Fruit fly (Drosophila melanogaster): ENCODE measurements around the gene cact.

The cact gene

dm6 chr2L:16329625-16330024 is 3.6 kb upstream of the cact start, which contains the start of gene CG4440:
CG4440 (plus strand) TSS chr2L:16329925.
- TF ChIP-seq CG8290 (GFP tag; optimal IDR thresholded peaks at IDR 0.05) (no peak), CG8290 (tag; optimal IDR thresholded peaks at IDR 0.05) (no peak), amos (GFP tag; IDR thresholded peaks at IDR 0.05; ENCODE audit: partially characterized antibody) (no peak), Sry-δ (GFP tag; optimal IDR thresholded peaks at IDR 0.05) (no peak), Stat92E (GFP tag; optimal IDR thresholded peaks at IDR 0.05) (peak in 1 of 3 experiments; percentile 50), Xrp1 (GFP tag; IDR thresholded peaks at IDR 0.05) (no peak), slou (GFP tag; optimal IDR thresholded peaks at IDR 0.05) (no peak), unpg (GFP tag; optimal IDR thresholded peaks at IDR 0.05) (no peak), BEAF-32 (GFP tag; optimal IDR thresholded peaks at IDR 0.05) (no peak), cas (GFP tag; IDR thresholded peaks at IDR 0.05) (no peak), Lim3 (GFP tag; IDR thresholded peaks at IDR 0.05) (no peak), lov (optimal IDR thresholded peaks at IDR 0.05) (no peak), lov (GFP tag; IDR thresholded peaks at IDR 0.05) (no peak), zen (tag; optimal IDR thresholded peaks at IDR 0.05) (peak; percentile 78), bab2 (GFP tag; optimal IDR thresholded peaks at IDR 0.05) (no peak)

- no peak for TF ChIP-seq Trl (optimal IDR thresholded peaks at IDR 0.05)
- TF ChIP-seq Trl (GFP tag; optimal IDR thresholded peaks at IDR 0.05): peak; percentile 83
- peak; percentile 98 for TF ChIP-seq chinmo (GFP tag; IDR thresholded peaks at IDR 0.05; ENCODE audit: partially characterized antibody)
- TF ChIP-seq stwl (tag; optimal IDR thresholded peaks at IDR 0.05): peak; percentile 82
- no peak for TF ChIP-seq gcm (GFP tag; optimal IDR thresholded peaks at IDR 0.05)
- peak; percentile 99 for TF ChIP-seq CG42726 (GFP tag; IDR thresholded peaks at IDR 0.05; ENCODE audit: partially characterized antibody)
- TF ChIP-seq sima (GFP tag; optimal IDR thresholded peaks at IDR 0.05): peak; percentile 12
- peak; percentile 40 for TF ChIP-seq Atf-2 (GFP tag; optimal IDR thresholded peaks at IDR 0.05)
- TF ChIP-seq ERR (GFP tag; optimal IDR thresholded peaks at IDR 0.05): peak; percentile 44
- no peak for TF ChIP-seq CG2202 (tag; optimal IDR thresholded peaks at IDR 0.05)
- TF ChIP-seq tio (GFP tag; optimal IDR thresholded peaks at IDR 0.05): peak; percentile 53
- TF ChIP-seq C15 (GFP tag; IDR thresholded peaks at IDR 0.05): 0 out of 3 replicates have a peak, but pooled peaks have one; percentile 26
- TF ChIP-seq PHDP (tag; optimal IDR thresholded peaks at IDR 0.05): no peak
- TF ChIP-seq tx (GFP tag; optimal IDR thresholded peaks at IDR 0.05): peak; percentile 76
- peak; percentile 48 for TF ChIP-seq CG3065 (GFP tag; optimal IDR thresholded peaks at IDR 0.05)
- peak; percentile 26 for TF ChIP-seq CG33213 (GFP tag; optimal IDR thresholded peaks at IDR 0.05)
- no peak for TF ChIP-seq CG8478 (optimal IDR thresholded peaks at IDR 0.05)
- TF ChIP-seq Aef1 (GFP tag; IDR thresholded peaks at IDR 0.05): peak; percentile 57; the same call in 2 of the 3 replicates
- no peak for TF ChIP-seq pan (optimal IDR thresholded peaks at IDR 0.05)
- TF ChIP-seq pan (GFP tag; optimal IDR thresholded peaks at IDR 0.05 in 1 of 2, IDR thresholded peaks at IDR 0.05 in 1 of 2): peak in 1 of 2 experiments; percentile 85
- no peak for TF ChIP-seq da (GFP tag; optimal IDR thresholded peaks at IDR 0.05)
- TF ChIP-seq CG34224 (GFP tag; IDR thresholded peaks at IDR 0.05; ENCODE audit: partially characterized antibody): peak; percentile 99
- TF ChIP-seq Bteb2 (GFP tag; optimal IDR thresholded peaks at IDR 0.05): peak; percentile 59
- TF ChIP-seq abd-A (tag; optimal IDR thresholded peaks at IDR 0.05): no peak
- TF ChIP-seq CG15514 (GFP tag; optimal IDR thresholded peaks at IDR 0.05): peak; percentile 65
- no peak for TF ChIP-seq org-1 (GFP tag; optimal IDR thresholded peaks at IDR 0.05)
- peak in 1 of 2 experiments; percentile 31 for TF ChIP-seq crp (GFP tag; optimal IDR thresholded peaks at IDR 0.05)
- peak; percentile 58 for TF ChIP-seq gcm2 (GFP tag; optimal IDR thresholded peaks at IDR 0.05)
- peak; percentile 42 for TF ChIP-seq CG10209 (GFP tag; optimal IDR thresholded peaks at IDR 0.05)
- TF ChIP-seq CG13775 (GFP tag; optimal IDR thresholded peaks at IDR 0.05): peak; percentile 56
- peak; percentile 53 for TF ChIP-seq CG17802 (tag; optimal IDR thresholded peaks at IDR 0.05)
- TF ChIP-seq Med (GFP tag): no peak
- TF ChIP-seq Rfx (GFP tag; IDR thresholded peaks at IDR 0.05): peak; percentile 81; the same call in 1 of the 2 replicates
- peak; percentile 70 for TF ChIP-seq CG11247 (GFP tag; IDR thresholded peaks at IDR 0.05)
- peak; percentile 76 for TF ChIP-seq CHES-1-like (GFP tag; optimal IDR thresholded peaks at IDR 0.05)
- TF ChIP-seq CG8924 (tag; optimal IDR thresholded peaks at IDR 0.05): peak; percentile 57
These were observed 3.1 kb upstream of the cact start, which contains the start of gene mRpL4 for dm6 chr2L:16329102-16329520. mRpL4 (minus strand) TSS chr2L:16329132.

Measured in whole organism, embryonic.